Fruit fly (Drosophila melanogaster) whole organism, embryonic: ENCODE measurements around the gene vkg.

Experiments
- Ada2b ChIP-seq: fragments of 200-800 bp; sonication (Bioruptor generic); IDR thresholded peaks from 2 replicates; pipeline ENCODE4 v1.3.6; 2022; ENCODE audit warnings: missing biosample characterization, missing genetic modification characterization
- Antp ChIP-seq: fragments of 200-800 bp; sonication (Bioruptor generic); optimal IDR thresholded peaks from 3 replicates; lab custom pipeline; 2016; ENCODE audit warnings: missing biosample characterization, missing genetic modification characterization
- Bgb ChIP-seq: fragments of 200-800 bp; sonication (Bioruptor generic); IDR thresholded peaks from 2 replicates; pipeline ENCODE4 v1.3.6; 2022; ENCODE audit warnings: missing biosample characterization, missing genetic modification characterization; ENCODE audit not compliant: partially characterized antibody
- Blimp-1 ChIP-seq: fragments of 200-800 bp; sonication (Bioruptor generic); optimal IDR thresholded peaks from 3 replicates; lab custom pipeline; 2018; ENCODE audit warnings: missing biosample characterization, missing genetic modification characterization, mild to moderate bottlenecking, moderate library complexity, missing genetic modification reagents
- CG10431 ChIP-seq: fragments of 200-800 bp; sonication (Bioruptor generic); optimal IDR thresholded peaks from 3 replicates; lab custom pipeline; 2018; ENCODE audit warnings: missing biosample characterization, mild to moderate bottlenecking, missing genetic modification characterization
- CG11247 ChIP-seq: fragments of 200-800 bp; sonication (Bioruptor generic); IDR thresholded peaks from 2 replicates; pipeline ENCODE4 v1.3.6; 2022; ENCODE audit warnings: missing biosample characterization, missing genetic modification characterization
- CG12236 ChIP-seq: fragments of 200-800 bp; sonication (Bioruptor generic); optimal IDR thresholded peaks from 2 replicates; lab custom pipeline; 2016; ENCODE audit warnings: missing biosample characterization, missing genetic modification characterization
- CG12299 ChIP-seq: fragments of 200-800 bp; sonication (Bioruptor generic); optimal IDR thresholded peaks from 2 replicates; lab custom pipeline; 2018; ENCODE audit warnings: missing biosample characterization, mild to moderate bottlenecking, missing genetic modification characterization
- CG12769 ChIP-seq: fragments of 200-800 bp; sonication (Bioruptor generic); optimal IDR thresholded peaks from 2 replicates; lab custom pipeline; 2019; ENCODE audit warnings: missing biosample characterization, mild to moderate bottlenecking, missing genetic modification characterization, moderate library complexity
- CG14667 ChIP-seq: fragments of 200-800 bp; sonication (Bioruptor generic); IDR thresholded peaks from 2 replicates; pipeline ENCODE4 v1.3.6; 2022; ENCODE audit warnings: missing biosample characterization, missing genetic modification characterization
- CG1529 ChIP-seq: fragments of 200-800 bp; sonication (Bioruptor generic); optimal IDR thresholded peaks from 3 replicates; lab custom pipeline; 2018; ENCODE audit warnings: missing biosample characterization, missing genetic modification characterization
- CG17829 ChIP-seq: fragments of 200-800 bp; optimal IDR thresholded peaks from 2 replicates; lab custom pipeline; 2019; ENCODE audit warnings: missing biosample characterization, mild to moderate bottlenecking, missing genetic modification characterization, moderate library complexity
- CG1832 ChIP-seq: fragments of 200-800 bp; sonication (Bioruptor generic); optimal IDR thresholded peaks from 2 replicates; lab custom pipeline; 2017; ENCODE audit warnings: missing biosample characterization, mild to moderate bottlenecking, missing genetic modification characterization, inconsistent platforms
- CG3847 ChIP-seq: fragments of 200-800 bp; sonication (Bioruptor generic); IDR thresholded peaks from 2 replicates; pipeline ENCODE4 v1.3.6; 2022; ENCODE audit warnings: missing biosample characterization, missing genetic modification characterization
- CG4404 ChIP-seq: fragments of 200-800 bp; sonication (Bioruptor generic); IDR thresholded peaks from 2 replicates; pipeline ENCODE4 v1.3.6; 2022; ENCODE audit warnings: missing biosample characterization, missing genetic modification characterization
- CG6813 ChIP-seq: fragments of 200-800 bp; sonication (Bioruptor generic); optimal IDR thresholded peaks from 2 replicates; lab custom pipeline; 2017; ENCODE audit warnings: missing biosample characterization, missing genetic modification characterization, mild to moderate bottlenecking, moderate library complexity, missing genetic modification reagents
- CG9609 ChIP-seq: fragments of 200-800 bp; sonication (Bioruptor generic); optimal IDR thresholded peaks from 3 replicates; lab custom pipeline; 2016; ENCODE audit warnings: missing biosample characterization, missing genetic modification characterization
- CG9797 ChIP-seq: fragments of 200-800 bp; sonication (Bioruptor generic); optimal IDR thresholded peaks from 3 replicates; lab custom pipeline; 2018; ENCODE audit warnings: missing biosample characterization, mild to moderate bottlenecking, missing genetic modification characterization
- CkIIα-i1 ChIP-seq: fragments of 200-800 bp; sonication (Bioruptor generic); IDR thresholded peaks from 2 replicates; pipeline ENCODE4 v1.3.6; 2022; ENCODE audit warnings: missing biosample characterization, missing genetic modification characterization
- CrebB ChIP-seq: fragments of 200-800 bp; sonication (Bioruptor generic); optimal IDR thresholded peaks from 3 replicates; lab custom pipeline; 2018; ENCODE audit warnings: missing biosample characterization, mild to moderate bottlenecking, missing genetic modification characterization
- D19A ChIP-seq: fragments of 200-800 bp; optimal IDR thresholded peaks from 3 replicates; lab custom pipeline; 2019; ENCODE audit warnings: missing biosample characterization, mild to moderate bottlenecking, missing genetic modification characterization, moderate library complexity
- Fer1 ChIP-seq: fragments of 200-800 bp; sonication (Bioruptor generic); optimal IDR thresholded peaks from 2 replicates; lab custom pipeline; 2017; ENCODE audit warnings: missing biosample characterization, mild to moderate bottlenecking, missing genetic modification characterization
- Hr51 ChIP-seq, 2 experiments: fragments of 200-800 bp; sonication (Bioruptor generic); optimal IDR thresholded peaks; 2 replicates in 1 of 2; 3 replicates in 1 of 2; lab custom pipeline; 2016 to 2018; ENCODE audit warnings: missing biosample characterization in 2 of 2, missing genetic modification characterization in 2 of 2, mild to moderate bottlenecking in 1 of 2, moderate library complexity in 1 of 2
- MESR4 ChIP-seq: fragments of 200-800 bp; sonication (Bioruptor generic); optimal IDR thresholded peaks from 2 replicates; lab custom pipeline; 2018; ENCODE audit warnings: missing biosample characterization, mild to moderate bottlenecking, missing genetic modification characterization, moderate library complexity
- MTF-1 ChIP-seq: fragments of 200-800 bp; sonication (Bioruptor generic); optimal IDR thresholded peaks from 2 replicates; lab custom pipeline; 2018; ENCODE audit warnings: missing biosample characterization, mild to moderate bottlenecking, missing genetic modification characterization, borderline replicate concordance
- Meics ChIP-seq: fragments of 200-800 bp; sonication (Bioruptor generic); optimal IDR thresholded peaks from 2 replicates; lab custom pipeline; 2017; ENCODE audit warnings: missing biosample characterization, mild to moderate bottlenecking, missing genetic modification characterization
- Sox100B ChIP-seq: fragments of 200-800 bp; sonication (Bioruptor generic); optimal IDR thresholded peaks from 3 replicates; lab custom pipeline; 2018; ENCODE audit warnings: missing biosample characterization, mild to moderate bottlenecking, missing genetic modification characterization
- Taf1 ChIP-seq: fragments of 200-800 bp; sonication (Bioruptor generic); IDR thresholded peaks from 2 replicates; pipeline ENCODE4 v1.3.6; 2022; ENCODE audit warnings: missing biosample characterization, missing genetic modification characterization
- Xrp1 ChIP-seq: fragments of 200-800 bp; sonication (Bioruptor generic); IDR thresholded peaks from 2 replicates; pipeline ENCODE4 v1.3.6; 2022; ENCODE audit warnings: missing biosample characterization, missing genetic modification characterization
- YL-1 ChIP-seq: fragments of 200-800 bp; sonication (Bioruptor generic); optimal IDR thresholded peaks from 3 replicates; lab custom pipeline; 2017; ENCODE audit warnings: missing biosample characterization, mild to moderate bottlenecking, missing genetic modification characterization
- bowl ChIP-seq: fragments of 200-800 bp; sonication (Bioruptor generic); IDR thresholded peaks from 2 replicates; pipeline ENCODE4 v1.3.6; 2022; ENCODE audit warnings: missing biosample characterization, missing genetic modification characterization
- chn ChIP-seq: fragments of 200-800 bp; sonication (Bioruptor generic); optimal IDR thresholded peaks from 2 replicates; lab custom pipeline; 2016; ENCODE audit warnings: missing biosample characterization, missing genetic modification characterization
- ci ChIP-seq: fragments of 200-800 bp; sonication (Bioruptor generic); IDR thresholded peaks from 3 replicates; pipeline ENCODE4 v1.3.6; 2022; ENCODE audit warnings: missing biosample characterization, missing genetic modification characterization
- dimm ChIP-seq: fragments of 200-800 bp; sonication (Bioruptor generic); IDR thresholded peaks from 2 replicates; pipeline ENCODE4 v1.3.6; 2022; ENCODE audit warnings: missing biosample characterization, missing genetic modification characterization
- dpn ChIP-seq, 2 experiments: fragments of 200-800 bp; sonication (Bioruptor generic); optimal IDR thresholded peaks; 3 replicates each; lab custom pipeline; 2016; ENCODE audit warnings: missing biosample characterization in 2 of 2, missing genetic modification characterization in 2 of 2
- fd96Cb ChIP-seq: fragments of 200-800 bp; sonication (Bioruptor generic); optimal IDR thresholded peaks from 2 replicates; lab custom pipeline; 2018; ENCODE audit warnings: missing biosample characterization, mild to moderate bottlenecking, missing genetic modification characterization, moderate library complexity
- fru ChIP-seq: fragments of >200 bp; optimal IDR thresholded peaks from 2 replicates; lab custom pipeline; 2017
- grau ChIP-seq: fragments of 200-800 bp; optimal IDR thresholded peaks from 3 replicates; lab custom pipeline; 2019; ENCODE audit warnings: missing biosample characterization, mild to moderate bottlenecking, missing genetic modification characterization, moderate library complexity
- gro ChIP-seq: fragments of 200-800 bp; sonication (Bioruptor generic); optimal IDR thresholded peaks from 2 replicates; lab custom pipeline; 2016; ENCODE audit warnings: missing biosample characterization, missing genetic modification characterization
- gsb-n ChIP-seq: fragments of 200-800 bp; sonication (Bioruptor generic); optimal IDR thresholded peaks from 3 replicates; lab custom pipeline; 2018; ENCODE audit warnings: missing biosample characterization, mild to moderate bottlenecking, missing genetic modification characterization
- ind ChIP-seq: fragments of 200-800 bp; sonication (Bioruptor generic); optimal IDR thresholded peaks from 3 replicates; lab custom pipeline; 2016; ENCODE audit warnings: missing biosample characterization, missing genetic modification characterization
- jumu ChIP-seq: fragments of 200-800 bp; sonication (Bioruptor generic); optimal IDR thresholded peaks from 3 replicates; lab custom pipeline; 2016; ENCODE audit warnings: missing biosample characterization, missing genetic modification characterization
- kni ChIP-seq: fragments of 200-800 bp; sonication (Bioruptor generic); optimal IDR thresholded peaks from 3 replicates; lab custom pipeline; 2017; ENCODE audit warnings: mild to moderate bottlenecking, missing biosample characterization, missing genetic modification reagents, missing genetic modification characterization
- lab ChIP-seq: fragments of 200-800 bp; sonication (Bioruptor generic); optimal IDR thresholded peaks from 3 replicates; lab custom pipeline; 2017; ENCODE audit warnings: missing biosample characterization, missing genetic modification characterization, mild to moderate bottlenecking, moderate library complexity, missing genetic modification reagents
- ranshi ChIP-seq: fragments of 200-800 bp; sonication (Bioruptor generic); IDR thresholded peaks from 2 replicates; pipeline ENCODE4 v1.3.6; 2022; ENCODE audit warnings: missing biosample characterization, missing genetic modification characterization
- repo ChIP-seq: fragments of 200-800 bp; sonication (Bioruptor generic); optimal IDR thresholded peaks from 2 replicates; lab custom pipeline; 2016; ENCODE audit warnings: missing biosample characterization, missing genetic modification characterization
- tio ChIP-seq: fragments of 200-800 bp; sonication (Bioruptor generic); optimal IDR thresholded peaks from 2 replicates; lab custom pipeline; 2017; ENCODE audit warnings: missing biosample characterization, missing genetic modification characterization, inconsistent platforms
- twi ChIP-seq: fragments of 200-800 bp; optimal IDR thresholded peaks from 2 replicates; lab custom pipeline; 2019; ENCODE audit warnings: missing biosample characterization, mild to moderate bottlenecking, missing genetic modification characterization, moderate library complexity
- tx ChIP-seq: fragments of 200-800 bp; sonication (Bioruptor generic); optimal IDR thresholded peaks from 2 replicates; lab custom pipeline; 2016; ENCODE audit warnings: missing biosample characterization, missing genetic modification characterization
- wdn ChIP-seq: fragments of 200-800 bp; sonication (Bioruptor generic); IDR thresholded peaks from 2 replicates; pipeline ENCODE4 v1.3.6; 2022; ENCODE audit warnings: missing biosample characterization, missing genetic modification characterization

vkg gene

dm6 chr2L:4999389-5000032 is 28.5 kb downstream of the vkg start (continued):
- TF ChIP-seq dpn (GFP tag; optimal IDR thresholded peaks at IDR 0.05; lab: Kevin White, UChicago) (peak; percentile 67 to 75), CG11247 (GFP tag; lab: Robert Waterston, UW) (peak; percentile 76), CG17829 (tag; lab: Kevin White, UChicago) (peak; percentile 30), ind (peak; percentile 83), chn (GFP tag; lab: Kevin White, UChicago) (peak; percentile 49), YL-1 (no peak), CG14667 (GFP tag; lab: Robert Waterston, UW) (peak; percentile 65), ci (GFP tag; lab: Robert Waterston, UW) (peak; percentile 81), CG4404 (GFP tag; lab: Robert Waterston, UW) (peak; percentile 78), MTF-1 (GFP tag; lab: Kevin White, UChicago) (peak; percentile 67), Blimp-1 (GFP tag; lab: Kevin White, UChicago) (peak; percentile 62), bowl (no peak), fru (lab: Kevin White, UChicago) (no peak), dimm (0 out of 2 replicates have a peak, but pooled peaks have one; percentile 25), Ada2b (GFP tag; lab: Robert Waterston, UW) (peak; percentile 76), grau (peak; percentile 95), CG3847 (GFP tag; lab: Robert Waterston, UW) (peak; percentile 57; the same call in 1 of the 2 replicates), CG1832 (no peak), fd96Cb (peak; percentile 76), Xrp1 (peak; percentile 73), CG12769 (tag; lab: Kevin White, UChicago) (peak; percentile 76), CG12236 (no peak), Hr51 (GFP tag; optimal IDR thresholded peaks at IDR 0.05; lab: Kevin White, UChicago) (peak; percentile 36 to 64), tio (GFP tag; lab: Kevin White, UChicago) (peak; percentile 51), Fer1 (GFP tag; lab: Kevin White, UChicago) (peak; percentile 41), CkIIα-i1 (GFP tag; lab: Robert Waterston, UW) (no peak), jumu (GFP tag; lab: Kevin White, UChicago) (peak; percentile 48), Meics (GFP tag; lab: Kevin White, UChicago) (peak; percentile 61), gro (GFP tag; lab: Kevin White, UChicago) (peak; percentile 21), CG12299 (tag; lab: Kevin White, UChicago) (no peak), D19A (no peak), wdn (GFP tag; lab: Robert Waterston, UW) (0 out of 2 replicates have a peak, but pooled peaks have one; percentile 56), CG10431 (peak; percentile 17), lab (GFP tag; lab: Kevin White, UChicago) (peak; percentile 87), CrebB (tag; lab: Kevin White, UChicago) (no peak), Antp (GFP tag; lab: Kevin White, UChicago) (peak; percentile 57), twi (tag; lab: Kevin White, UChicago) (no peak), repo (peak; percentile 35), Sox100B (GFP tag; lab: Kevin White, UChicago) (peak; percentile 30), kni (GFP tag; lab: Kevin White, UChicago) (no peak), Bgb (no peak), CG1529 (GFP tag; lab: Kevin White, UChicago) (no peak), Taf1 (GFP tag; lab: Robert Waterston, UW) (peak; percentile 68), MESR4 (GFP tag; lab: Kevin White, UChicago) (no peak), CG6813 (GFP tag; lab: Kevin White, UChicago) (peak; percentile 53), ranshi (peak; percentile 70; the same call in 1 of the 2 replicates), tx (GFP tag; lab: Kevin White, UChicago) (peak; percentile 22), CG9609 (GFP tag; lab: Kevin White, UChicago) (peak; percentile 28), CG9797 (GFP tag; lab: Kevin White, UChicago) (no peak), gsb-n (tag; lab: Kevin White, UChicago) (peak; percentile 56)
